Worm (Caenorhabditis elegans) whole organism, L4 larva: ENCODE results near the gene nex-3.

Source experiments
- F37D6.2 ChIP-seq: sonication (generic microtip); optimal IDR thresholded peaks from 2 replicates; lab custom pipeline; 2016; ENCODE audit warnings: mild to moderate bottlenecking, missing genetic modification characterization, missing compliant biosample characterization
- F49E8.2 ChIP-seq: sonication (generic microtip); optimal IDR thresholded peaks from 2 replicates; lab custom pipeline; 2016; ENCODE audit warnings: missing compliant biosample characterization, mild to moderate bottlenecking, missing genetic modification characterization, borderline replicate concordance
- R02D3.7 ChIP-seq: fragments of 150-350 bp; sonication (generic microtip); optimal IDR thresholded peaks from 3 replicates; lab custom pipeline; 2014; ENCODE audit warnings: missing biosample characterization, missing genetic modification characterization
- T26A8.4 ChIP-seq: fragments of 200-800 bp; sonication (Bioruptor generic); IDR thresholded peaks from 2 replicates; pipeline ENCODE4 v1.3.6; 2022; ENCODE audit warnings: missing genetic modification characterization, missing compliant biosample characterization
- Y48G9A.11 ChIP-seq: fragments of 200-800 bp; sonication (Bioruptor generic); IDR thresholded peaks from 2 replicates; pipeline ENCODE4 v1.3.6; 2022; ENCODE audit warnings: missing genetic modification reagents, missing genetic modification characterization, missing compliant biosample characterization
- Y5F2A.4 ChIP-seq: fragments of 200-800 bp; sonication (Bioruptor generic); optimal IDR thresholded peaks from 2 replicates; lab custom pipeline; 2018; ENCODE audit warnings: mild to moderate bottlenecking, missing genetic modification characterization, missing compliant biosample characterization
- ZK337.2 ChIP-seq: fragments of 200-800 bp; sonication (Bioruptor generic); IDR thresholded peaks from 2 replicates; pipeline ENCODE4 v1.3.6; 2022; ENCODE audit warnings: missing genetic modification reagents, missing genetic modification characterization, missing compliant biosample characterization
- aha-1 ChIP-seq: fragments of 150-350 bp; peaks from one replicate; lab custom pipeline; 2014; ENCODE audit warnings: missing biosample characterization, missing genetic modification characterization
- aly-2 ChIP-seq: sonication (generic microtip); optimal IDR thresholded peaks from 2 replicates; lab custom pipeline; 2018; ENCODE audit warnings: missing biosample characterization, missing genetic modification characterization
- ama-1 ChIP-seq: fragments of 150-350 bp; optimal IDR thresholded peaks from 2 replicates; lab custom pipeline; 2014; ENCODE audit warnings: inconsistent platforms, mixed read lengths
- arid-1 ChIP-seq: fragments of 200-800 bp; sonication (Bioruptor generic); conservative IDR thresholded peaks from 2 replicates; pipeline ENCODE4 v1.3.6; 2022; ENCODE audit warnings: missing genetic modification reagents, missing genetic modification characterization, missing compliant biosample characterization
- attf-4 ChIP-seq: sonication (generic microtip); optimal IDR thresholded peaks from 3 replicates; lab custom pipeline; 2017; ENCODE audit warnings: missing biosample characterization, missing genetic modification characterization
- ceh-20 ChIP-seq: fragments of 200-800 bp; sonication (Bioruptor generic); IDR thresholded peaks from 2 replicates; pipeline ENCODE4 v1.3.6; 2022; ENCODE audit warnings: missing genetic modification reagents, missing genetic modification characterization, missing compliant biosample characterization
- ceh-28 ChIP-seq: fragments of 150-350 bp; optimal IDR thresholded peaks from 2 replicates; lab custom pipeline; 2014; ENCODE audit warnings: missing biosample characterization, missing genetic modification reagents, missing genetic modification characterization
- cey-2 ChIP-seq: sonication (generic microtip); optimal IDR thresholded peaks from 3 replicates; lab custom pipeline; 2017; ENCODE audit warnings: missing genetic modification characterization, mild to moderate bottlenecking, missing compliant biosample characterization, antibody characterized with exemption, borderline replicate concordance; ENCODE audit not compliant: insufficient read depth
- ctbp-1 ChIP-seq: fragments of 200-800 bp; sonication (Bioruptor generic); IDR thresholded peaks from 2 replicates; pipeline ENCODE4 v1.3.6; 2022; ENCODE audit warnings: missing genetic modification reagents, missing genetic modification characterization, missing compliant biosample characterization
- daf-12 ChIP-seq: fragments of 150-350 bp; optimal IDR thresholded peaks from 2 replicates; lab custom pipeline; 2014; ENCODE audit warnings: missing biosample characterization, missing genetic modification reagents, missing genetic modification characterization
- daf-19 ChIP-seq: fragments of 200-800 bp; sonication (Bioruptor generic); conservative IDR thresholded peaks from 2 replicates; pipeline ENCODE4 v1.3.6; 2022; ENCODE audit warnings: missing genetic modification characterization, missing compliant biosample characterization
- dmd-6 ChIP-seq: fragments of 200-800 bp; sonication (Bioruptor generic); IDR thresholded peaks from 2 replicates; pipeline ENCODE4 v1.3.6; 2022; ENCODE audit warnings: missing genetic modification reagents, missing genetic modification characterization, missing compliant biosample characterization
- duxl-1 ChIP-seq: sonication (generic microtip); optimal IDR thresholded peaks from 2 replicates; lab custom pipeline; 2016; ENCODE audit warnings: mild to moderate bottlenecking, missing genetic modification characterization, moderate library complexity, missing compliant biosample characterization; ENCODE audit not compliant: poor library complexity
- egl-43 ChIP-seq: fragments of 200-800 bp; sonication (Bioruptor generic); IDR thresholded peaks from 2 replicates; pipeline ENCODE4 v1.3.6; 2022; ENCODE audit warnings: missing genetic modification reagents, missing genetic modification characterization, missing compliant biosample characterization
- fkh-10 ChIP-seq: fragments of 150-350 bp; optimal IDR thresholded peaks from 2 replicates; lab custom pipeline; 2014; ENCODE audit warnings: missing biosample characterization, missing genetic modification reagents, missing genetic modification characterization
- fos-1 ChIP-seq: fragments of 150-350 bp; optimal IDR thresholded peaks from 2 replicates; lab custom pipeline; 2014; ENCODE audit warnings: missing biosample characterization, missing genetic modification characterization
- gei-8 ChIP-seq: fragments of 200-800 bp; sonication (Bioruptor generic); optimal IDR thresholded peaks from 2 replicates; lab custom pipeline; 2018; ENCODE audit warnings: mild to moderate bottlenecking, missing genetic modification characterization, missing compliant biosample characterization
- hmg-1.1 ChIP-seq: fragments of 200-800 bp; sonication (Bioruptor generic); IDR thresholded peaks from 2 replicates; pipeline ENCODE4 v1.3.6; 2022; ENCODE audit warnings: missing genetic modification reagents, missing genetic modification characterization, missing compliant biosample characterization
- lin-1 ChIP-seq: fragments of 200-800 bp; sonication (Bioruptor generic); IDR thresholded peaks from 2 replicates; pipeline ENCODE4 v1.3.6; 2022; ENCODE audit warnings: missing genetic modification reagents, missing genetic modification characterization, missing compliant biosample characterization
- lin-13 ChIP-seq: fragments of 150-350 bp; optimal IDR thresholded peaks from 2 replicates; lab custom pipeline; 2014; ENCODE audit warnings: missing biosample characterization, missing genetic modification reagents, missing genetic modification characterization
- lin-29 ChIP-seq: fragments of 200-800 bp; sonication (Bioruptor generic); IDR thresholded peaks from 2 replicates; pipeline ENCODE4 v1.3.6; 2022; ENCODE audit warnings: missing genetic modification reagents, missing genetic modification characterization, missing compliant biosample characterization
- lin-39 ChIP-seq: fragments of 150-350 bp; optimal IDR thresholded peaks from 2 replicates; lab custom pipeline; 2014; ENCODE audit warnings: missing biosample characterization, missing genetic modification reagents, missing genetic modification characterization
- madf-9 ChIP-seq: fragments of 200-800 bp; sonication (Bioruptor generic); conservative IDR thresholded peaks from 2 replicates; pipeline ENCODE4 v1.3.6; 2022; ENCODE audit warnings: missing genetic modification reagents, missing genetic modification characterization, missing compliant biosample characterization
- mdl-1 ChIP-seq, 2 experiments: fragments of 150-350 bp in 1 of 2; sonication (generic microtip) in 1 of 2; optimal IDR thresholded peaks; 2 replicates each; lab custom pipeline; 2014 to 2017; ENCODE audit warnings: missing biosample characterization in 2 of 2, missing genetic modification characterization in 2 of 2
- mxl-2 ChIP-seq: fragments of 200-800 bp; sonication (Bioruptor generic); conservative IDR thresholded peaks from 2 replicates; pipeline ENCODE4 v1.3.6; 2022; ENCODE audit warnings: missing genetic modification reagents, missing genetic modification characterization, missing compliant biosample characterization
- nhr-102 ChIP-seq: sonication (generic microtip); optimal IDR thresholded peaks from 2 replicates; lab custom pipeline; 2016; ENCODE audit warnings: mild to moderate bottlenecking, missing genetic modification characterization, moderate library complexity, missing compliant biosample characterization
- nhr-11 ChIP-seq: fragments of 150-350 bp; optimal IDR thresholded peaks from 2 replicates; lab custom pipeline; 2014; ENCODE audit warnings: missing biosample characterization, missing genetic modification characterization
- nhr-237 ChIP-seq: sonication (generic microtip); optimal IDR thresholded peaks from 2 replicates; lab custom pipeline; 2017; ENCODE audit warnings: missing biosample characterization, missing genetic modification characterization
- nhr-25 ChIP-seq: sonication (generic microtip); optimal IDR thresholded peaks from 2 replicates; lab custom pipeline; 2017; ENCODE audit warnings: missing genetic modification characterization, mild to moderate bottlenecking, missing compliant biosample characterization, antibody characterized with exemption, moderate library complexity, borderline replicate concordance; ENCODE audit not compliant: insufficient read depth
- nhr-28 ChIP-seq: fragments of 150-350 bp; optimal IDR thresholded peaks from 2 replicates; lab custom pipeline; 2014; ENCODE audit warnings: missing biosample characterization, missing genetic modification characterization
- nhr-6 ChIP-seq: fragments of 150-350 bp; optimal IDR thresholded peaks from 2 replicates; lab custom pipeline; 2014; ENCODE audit warnings: missing biosample characterization, missing genetic modification characterization
- nhr-76 ChIP-seq: fragments of 150-350 bp; optimal IDR thresholded peaks from 2 replicates; lab custom pipeline; 2014; ENCODE audit warnings: missing biosample characterization, missing genetic modification characterization
- pqm-1 ChIP-seq: sonication (generic microtip); optimal IDR thresholded peaks from 2 replicates; lab custom pipeline; 2017; ENCODE audit warnings: missing biosample characterization, missing genetic modification characterization
- rbr-2 ChIP-seq: sonication (generic microtip); optimal IDR thresholded peaks from 2 replicates; lab custom pipeline; 2016; ENCODE audit warnings: missing genotype, missing genetic modification characterization, missing compliant biosample characterization
- snpc-4 ChIP-seq: fragments of 150-350 bp; optimal IDR thresholded peaks from 2 replicates; lab custom pipeline; 2014; ENCODE audit warnings: missing biosample characterization, missing genetic modification characterization
- spr-3 ChIP-seq: fragments of 200-800 bp; sonication (Bioruptor generic); optimal IDR thresholded peaks from 2 replicates; lab custom pipeline; 2018; ENCODE audit warnings: mild to moderate bottlenecking, missing genetic modification characterization, missing compliant biosample characterization
- tag-97 ChIP-seq: fragments of 200-800 bp; sonication (Bioruptor generic); IDR thresholded peaks from 2 replicates; pipeline ENCODE4 v1.3.6; 2022; ENCODE audit warnings: missing genetic modification characterization, missing compliant biosample characterization
- tra-1 ChIP-seq: fragments of 200-800 bp; sonication (Bioruptor generic); IDR thresholded peaks from 2 replicates; pipeline ENCODE4 v1.3.6; 2022; ENCODE audit warnings: missing genetic modification reagents, missing genetic modification characterization, missing compliant biosample characterization
- unc-39 ChIP-seq: sonication (generic microtip); optimal IDR thresholded peaks from 2 replicates; lab custom pipeline; 2017; ENCODE audit warnings: missing biosample characterization, missing genetic modification characterization
- zag-1 ChIP-seq: fragments of 150-350 bp; optimal IDR thresholded peaks from 2 replicates; lab custom pipeline; 2014; ENCODE audit warnings: missing biosample characterization, missing genetic modification characterization

The nex-3 gene

ce11 chrIII:4470793-4471192 is 28.9 kb downstream of the nex-3 start (continued):
- peak; percentile 41 for TF ChIP-seq F37D6.2 (tag; lab: Kevin White, UChicago)
- TF ChIP-seq ceh-28 = no peak

ce11 chrIII:4474908-4475307 is 33.0 kb downstream of the nex-3 start, which contains the start of gene ifet-1:
Gene ifet-1 (minus strand): TSS chrIII:4475150.
- 0 out of 2 replicates have a peak, but pooled peaks have one; percentile 21 for TF ChIP-seq tra-1 (GFP tag; lab: Robert Waterston, UW)
- peak; percentile 81 for TF ChIP-seq aha-1
- no peak for TF ChIP-seq dmd-6 (GFP tag; lab: Robert Waterston, UW)
- no peak for TF ChIP-seq snpc-4 (tag; lab: Kevin White, UChicago)
- TF ChIP-seq daf-12 = no peak

ce11 chrIII:4475428-4475968 is 33.6 kb downstream of the nex-3 start, which contains the start of gene rps-1:
Gene rps-1 (plus strand): TSS chrIII:4475918.
- TF ChIP-seq gei-8 (GFP tag; lab: Kevin White, UChicago) (peak; percentile 95), ceh-20 (GFP tag; lab: Robert Waterston, UW) (peak; percentile 96), madf-9 (peak; percentile 97), ctbp-1 (GFP tag; lab: Robert Waterston, UW) (peak; percentile 97), nhr-102 (tag; lab: Kevin White, UChicago) (peak; percentile 98), hmg-1.1 (GFP tag; lab: Robert Waterston, UW) (peak; percentile 98), fos-1 (no peak), daf-19 (GFP tag; lab: Robert Waterston, UW) (peak; percentile 94), duxl-1 (tag; lab: Kevin White, UChicago) (peak; percentile 97), nhr-25 (peak; percentile 95), Y48G9A.11 (peak; percentile 83), lin-1 (peak; percentile 97), daf-12 (no peak), nhr-237 (tag; lab: Kevin White, UChicago) (peak; percentile 48), nhr-28 (tag; lab: Kevin White, UChicago) (peak; percentile 95), attf-4 (tag; lab: Kevin White, UChicago) (peak; percentile 74), unc-39 (no peak), ZK337.2 (peak; percentile 87), lin-39 (tag; lab: Kevin White, UChicago) (no peak), R02D3.7 (peak; percentile 17), nhr-76 (peak; percentile 57), tag-97 (GFP tag; lab: Robert Waterston, UW) (no peak), ceh-28 (peak; percentile 44), T26A8.4 (GFP tag; lab: Robert Waterston, UW) (peak; percentile 98), mxl-2 (GFP tag; lab: Robert Waterston, UW) (peak; percentile 77), arid-1 (GFP tag; lab: Robert Waterston, UW) (peak; percentile 99), ama-1 (lab: Kevin White, UChicago) (peak; percentile 77), spr-3 (GFP tag; lab: Kevin White, UChicago) (peak; percentile 96), lin-13 (peak; percentile 98), rbr-2 (tag; lab: Kevin White, UChicago) (peak; percentile 99), F37D6.2 (tag; lab: Kevin White, UChicago) (peak; percentile 96), lin-29 (peak; percentile 95), nhr-11 (tag; lab: Kevin White, UChicago) (peak; percentile 99), zag-1 (tag; lab: Kevin White, UChicago) (no peak), nhr-6 (tag; lab: Kevin White, UChicago) (peak; percentile 95), mdl-1 (tag; optimal IDR thresholded peaks at IDR 0.05; lab: Kevin White, UChicago) (peak; percentile 93 to 96), fkh-10 (peak; percentile 94), Y5F2A.4 (peak; percentile 91), cey-2 (tag; lab: Kevin White, UChicago) (no peak), pqm-1 (tag; lab: Kevin White, UChicago) (peak; percentile 76), F49E8.2 (tag; lab: Kevin White, UChicago) (peak; percentile 87), egl-43 (peak; percentile 95), aly-2 (tag; lab: Kevin White, UChicago) (no peak)
